Worm (Caenorhabditis elegans) whole organism, L3 larva: ENCODE results near the gene lact-7.

Experiments used
- R02D3.7 ChIP-seq: fragments of 150-350 bp; optimal IDR thresholded peaks from 2 replicates; lab custom pipeline; 2014; ENCODE audit warnings: missing biosample characterization, missing genetic modification characterization
- ceh-28 ChIP-seq: fragments of 150-350 bp; optimal IDR thresholded peaks from 2 replicates; lab custom pipeline; 2014; ENCODE audit warnings: missing biosample characterization, missing genetic modification reagents, missing genetic modification characterization
- ceh-82 ChIP-seq: fragments of 150-350 bp; optimal IDR thresholded peaks from 2 replicates; lab custom pipeline; 2014; ENCODE audit warnings: missing biosample characterization, missing genetic modification characterization
- ceh-9 ChIP-seq: sonication (generic microtip); optimal IDR thresholded peaks from 2 replicates; lab custom pipeline; 2018; ENCODE audit warnings: missing biosample characterization, missing genetic modification characterization
- daf-12 ChIP-seq: fragments of 150-350 bp; optimal IDR thresholded peaks from 2 replicates; lab custom pipeline; 2014; ENCODE audit warnings: missing biosample characterization, missing genetic modification reagents, missing genetic modification characterization
- egl-5 ChIP-seq: fragments of 150-350 bp; optimal IDR thresholded peaks from 2 replicates; lab custom pipeline; 2017; ENCODE audit warnings: missing biosample characterization, missing genetic modification reagents, missing genetic modification characterization, inconsistent platforms
- elt-2 ChIP-seq: sonication (generic microtip); optimal IDR thresholded peaks from 2 replicates; lab custom pipeline; 2016; ENCODE audit warnings: missing genetic modification reagents, mild to moderate bottlenecking, missing genetic modification characterization, missing compliant biosample characterization
- elt-3 ChIP-seq, 3 experiments: fragments of 150-350 bp in 1 of 3; sonication (generic microtip) in 2 of 3; optimal IDR thresholded peaks; 2 replicates in 2 of 3; 4 replicates in 1 of 3; lab custom pipeline; 2014 to 2017; ENCODE audit warnings: missing biosample characterization in 3 of 3, missing genetic modification characterization in 3 of 3
- eor-1 ChIP-seq, 2 experiments: fragments of 150-350 bp; optimal IDR thresholded peaks; 2 replicates each; lab custom pipeline; 2014 to 2018; ENCODE audit warnings: missing biosample characterization in 2 of 2, missing genetic modification characterization in 2 of 2
- fkh-10 ChIP-seq: sonication (generic microtip); optimal IDR thresholded peaks from 2 replicates; lab custom pipeline; 2017; ENCODE audit warnings: missing biosample characterization, missing genetic modification reagents, missing genetic modification characterization
- fkh-2 ChIP-seq: fragments of 150-350 bp; optimal IDR thresholded peaks from 2 replicates; lab custom pipeline; 2014; ENCODE audit warnings: missing biosample characterization, missing genetic modification reagents, missing genetic modification characterization
- jun-1 ChIP-seq: fragments of 150-350 bp; optimal IDR thresholded peaks from 2 replicates; lab custom pipeline; 2014; ENCODE audit warnings: missing biosample characterization, missing genetic modification reagents, missing genetic modification characterization
- lsy-12 ChIP-seq: sonication (generic microtip); optimal IDR thresholded peaks from 2 replicates; lab custom pipeline; 2016; ENCODE audit warnings: mild to moderate bottlenecking, missing genetic modification characterization, missing compliant biosample characterization
- mdl-1 ChIP-seq: fragments of 150-350 bp; optimal IDR thresholded peaks from 2 replicates; lab custom pipeline; 2014; ENCODE audit warnings: missing biosample characterization, missing genetic modification characterization
- mml-1 ChIP-seq: fragments of 150-350 bp; sonication (generic microtip); optimal IDR thresholded peaks from 3 replicates; lab custom pipeline; 2014; ENCODE audit warnings: missing biosample characterization, missing genetic modification characterization
- nfya-1 ChIP-seq: sonication (generic microtip); optimal IDR thresholded peaks from 2 replicates; lab custom pipeline; 2017; ENCODE audit warnings: missing genetic modification characterization, mild to moderate bottlenecking, missing compliant biosample characterization, antibody characterized with exemption, moderate library complexity; ENCODE audit not compliant: insufficient read depth
- nhr-12 ChIP-seq: fragments of 150-350 bp; optimal IDR thresholded peaks from 2 replicates; lab custom pipeline; 2014; ENCODE audit warnings: missing biosample characterization, missing genetic modification characterization
- nhr-23 ChIP-seq: fragments of 150-350 bp; optimal IDR thresholded peaks from 2 replicates; lab custom pipeline; 2014; ENCODE audit warnings: missing biosample characterization, missing genetic modification reagents, missing genetic modification characterization
- nhr-237 ChIP-seq: fragments of 150-350 bp; optimal IDR thresholded peaks from 2 replicates; lab custom pipeline; 2014; ENCODE audit warnings: missing biosample characterization, missing genetic modification characterization
- nhr-25 ChIP-seq: sonication (generic microtip); optimal IDR thresholded peaks from 2 replicates; lab custom pipeline; 2017; ENCODE audit warnings: missing biosample characterization, missing genetic modification characterization
- nhr-43 ChIP-seq: sonication (generic microtip); optimal IDR thresholded peaks from 2 replicates; lab custom pipeline; 2016; ENCODE audit warnings: mild to moderate bottlenecking, missing genetic modification characterization, missing compliant biosample characterization; ENCODE audit not compliant: poor library complexity, severe bottlenecking
- nhr-67 ChIP-seq: fragments of 150-350 bp; optimal IDR thresholded peaks from 2 replicates; lab custom pipeline; 2014; ENCODE audit warnings: missing biosample characterization, missing genetic modification characterization
- pha-4 ChIP-seq: fragments of 150-350 bp; optimal IDR thresholded peaks from 2 replicates; lab custom pipeline; 2014; ENCODE audit warnings: missing biosample characterization, missing genetic modification reagents, missing genetic modification characterization
- pqm-1 ChIP-seq: fragments of 150-350 bp; optimal IDR thresholded peaks from 2 replicates; lab custom pipeline; 2017; ENCODE audit warnings: missing biosample characterization, missing genetic modification characterization, inconsistent platforms
- skn-1 ChIP-seq: fragments of 150-350 bp; optimal IDR thresholded peaks from 2 replicates; lab custom pipeline; 2014; ENCODE audit warnings: missing biosample characterization, missing genetic modification characterization
- unc-62 ChIP-seq: fragments of 150-350 bp; sonication (generic microtip); optimal IDR thresholded peaks from 4 replicates; lab custom pipeline; 2014; ENCODE audit warnings: missing biosample characterization, missing genetic modification reagents, missing genetic modification characterization
- zag-1 ChIP-seq: fragments of 150-350 bp; optimal IDR thresholded peaks from 2 replicates; lab custom pipeline; 2014; ENCODE audit warnings: missing biosample characterization, missing genetic modification characterization
- ztf-11 ChIP-seq: fragments of 150-350 bp; optimal IDR thresholded peaks from 2 replicates; lab custom pipeline; 2014; ENCODE audit warnings: missing biosample characterization, missing genetic modification characterization
- ztf-4 ChIP-seq: fragments of 150-350 bp; optimal IDR thresholded peaks from 2 replicates; lab custom pipeline; 2014; ENCODE audit warnings: missing biosample characterization, missing genetic modification characterization

lact-7 gene

ce11 chrX:11712230-11712853 lies 46.6 kb upstream of the lact-7 start, which contains the start of gene col-180:
Gene col-180 (minus strand): TSS chrX:11712280.
- no peak for TF ChIP-seq nhr-23 (tag; lab: Kevin White, UChicago)
- no peak for TF ChIP-seq ceh-28 (tag; lab: Kevin White, UChicago)
- TF ChIP-seq ztf-11, result no peak
- no peak for TF ChIP-seq fkh-2 (tag; lab: Kevin White, UChicago)
- TF ChIP-seq nfya-1 (tag; lab: Kevin White, UChicago), result no peak
- no peak for TF ChIP-seq egl-5 (tag; lab: Kevin White, UChicago)
- no peak for TF ChIP-seq pha-4 (tag; lab: Kevin White, UChicago)
- TF ChIP-seq zag-1 (tag; lab: Kevin White, UChicago), result no peak
- no peak for TF ChIP-seq mdl-1 (tag; lab: Kevin White, UChicago)
- TF ChIP-seq ceh-9 (tag; lab: Kevin White, UChicago), result no peak
- no peak for TF ChIP-seq nhr-12
- no peak for TF ChIP-seq nhr-25 (tag; lab: Kevin White, UChicago)
- TF ChIP-seq nhr-67 (tag; lab: Kevin White, UChicago), result no peak
- TF ChIP-seq ceh-82 (tag; lab: Kevin White, UChicago), result no peak
- no peak for TF ChIP-seq eor-1 (tag; optimal IDR thresholded peaks at IDR 0.05; lab: Kevin White, UChicago)

ce11 chrX:11716463-11716960 lies 42.4 kb upstream of the lact-7 start, which contains the start of gene C44C10.9:
Gene C44C10.9 (minus strand): TSS chrX:11716513.
- no peak for TF ChIP-seq skn-1 (tag; lab: Kevin White, UChicago)
- TF ChIP-seq nhr-43 (tag; lab: Kevin White, UChicago), result peak; percentile 4

ce11 chrX:11718751-11719150 lies 40.2 kb upstream of the lact-7 start:
- TF ChIP-seq mml-1 (tag; lab: Kevin White, UChicago) (no peak), pha-4 (tag; lab: Kevin White, UChicago) (peak; percentile 58)
- TF ChIP-seq, all 47 proteins: peak for 1

ce11 chrX:11720058-11720457 lies 38.9 kb upstream of the lact-7 start:
- TF ChIP-seq nhr-237 (tag; lab: Kevin White, UChicago) (no peak), nhr-25 (tag; lab: Kevin White, UChicago) (peak; percentile 53)

ce11 chrX:11723781-11724201 lies 35.1 kb upstream of the lact-7 start, which contains the start of gene D1053.4:
Gene D1053.4 (minus strand): TSS chrX:11723800.
- TF ChIP-seq fkh-2 (tag; lab: Kevin White, UChicago), result no peak
- TF ChIP-seq elt-2 (tag; lab: Kevin White, UChicago), result peak; percentile 87
- TF ChIP-seq pqm-1 (tag; lab: Kevin White, UChicago), result peak; percentile 54
- peak; percentile 80 for TF ChIP-seq pha-4 (tag; lab: Kevin White, UChicago)

- TF ChIP-seq unc-62 (GFP tag; lab: Kevin White, UChicago), result no peak
- no peak for TF ChIP-seq nhr-12
- no peak for TF ChIP-seq elt-2 (tag; lab: Kevin White, UChicago)
- no peak for TF ChIP-seq nhr-237 (tag; lab: Kevin White, UChicago)
- TF ChIP-seq lsy-12 (tag; lab: Kevin White, UChicago), result no peak
- TF ChIP-seq fkh-10, result no peak
- no peak for TF ChIP-seq R02D3.7 (tag; lab: Kevin White, UChicago)
- no peak for TF ChIP-seq daf-12 (tag; lab: Kevin White, UChicago)
- no peak for TF ChIP-seq pqm-1 (tag; lab: Kevin White, UChicago)
- TF ChIP-seq elt-3 (tag; optimal IDR thresholded peaks at IDR 0.05; lab: Kevin White, UChicago), result no peak
- no peak for TF ChIP-seq ztf-4 (tag; lab: Kevin White, UChicago)
- no peak for TF ChIP-seq jun-1 (tag; lab: Kevin White, UChicago)
These were observed 33.3 kb upstream of the lact-7 start for ce11 chrX:11725646-11726045.
